Fruit fly (Drosophila melanogaster): ENCODE measurements around the gene CG32266.

DNA sequence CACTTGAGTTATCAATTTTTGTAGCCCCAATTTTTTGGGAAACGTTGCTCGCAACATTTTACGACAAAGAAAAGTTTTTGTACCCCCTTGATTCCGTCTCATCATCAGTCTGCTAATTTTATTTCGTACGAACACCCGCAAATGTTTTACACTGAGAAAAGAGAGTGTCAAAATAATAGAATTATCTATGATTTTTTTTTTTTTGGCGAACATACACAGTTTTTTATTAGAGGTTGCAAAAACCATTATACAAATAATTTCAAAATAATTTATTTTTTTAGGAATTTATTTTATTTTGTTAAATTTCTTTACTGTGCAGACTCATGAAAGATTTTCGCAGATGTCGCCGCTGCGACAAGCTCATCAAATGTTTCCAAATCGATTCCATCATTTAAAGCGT lies 7.9 kb downstream of the CG32266 start:
- TF ChIP-seq br (GFP tag; optimal IDR thresholded peaks at IDR 0.05) (no peak), pan (optimal IDR thresholded peaks at IDR 0.05) (no peak), brk (GFP tag; optimal IDR thresholded peaks at IDR 0.05) (no peak), Abd-B (GFP tag; optimal IDR thresholded peaks at IDR 0.05) (no peak), dmrt93B (GFP tag; optimal IDR thresholded peaks at IDR 0.05) (no peak), Sp1 (GFP tag; optimal IDR thresholded peaks at IDR 0.05) (no peak), CrebA (GFP tag; optimal IDR thresholded peaks at IDR 0.05; ENCODE audit: borderline replicate concordance) (no peak), dl (GFP tag; optimal IDR thresholded peaks at IDR 0.05; ENCODE audit: insufficient read depth in 1 of 2, partially characterized antibody in 2 of 2) (no peak), ey (GFP tag; optimal IDR thresholded peaks at IDR 0.05) (no peak), Dif (GFP tag; optimal IDR thresholded peaks at IDR 0.05; ENCODE audit: partially characterized antibody) (no peak), foxo (GFP tag; optimal IDR thresholded peaks at IDR 0.05) (no peak), psq (GFP tag; optimal IDR thresholded peaks at IDR 0.05) (no peak), Mio (GFP tag; optimal IDR thresholded peaks at IDR 0.05) (no peak)

Measured in whole organism, wandering third instar larva.